Worm (Caenorhabditis elegans) whole organism, young adult: ENCODE data around the gene ptr-15.

Source experiments
- B0019.2 ChIP-seq: fragments of 200-800 bp; sonication (Bioruptor generic); conservative IDR thresholded peaks from 2 replicates; pipeline ENCODE4 v1.3.6; 2022; ENCODE audit warnings: missing genetic modification reagents, missing genetic modification characterization, missing compliant biosample characterization
- C06A6.2 ChIP-seq: fragments of 200-800 bp; sonication (Bioruptor generic); conservative IDR thresholded peaks from 2 replicates; pipeline ENCODE4 v1.3.6; 2022; ENCODE audit warnings: missing genetic modification characterization, missing compliant biosample characterization
- D2030.7 ChIP-seq: fragments of 200-800 bp; sonication (Bioruptor generic); IDR thresholded peaks from 2 replicates; pipeline ENCODE4 v1.3.6; 2022; ENCODE audit warnings: missing genetic modification reagents, missing genetic modification characterization, missing compliant biosample characterization
- F52B5.7 ChIP-seq: sonication (generic microtip); optimal IDR thresholded peaks from 2 replicates; lab custom pipeline; 2016; ENCODE audit warnings: mild to moderate bottlenecking, missing genetic modification characterization, missing compliant biosample characterization
- F55B11.4 ChIP-seq: sonication (generic microtip); optimal IDR thresholded peaks from 2 replicates; lab custom pipeline; 2016; ENCODE audit warnings: missing compliant biosample characterization, missing genetic modification characterization, borderline replicate concordance; ENCODE audit not compliant: insufficient read depth
- T26A5.8 ChIP-seq: sonication (generic microtip); optimal IDR thresholded peaks from 2 replicates; lab custom pipeline; 2016; ENCODE audit warnings: missing genetic modification characterization, missing compliant biosample characterization
- ZK185.1 ChIP-seq: sonication (generic microtip); optimal IDR thresholded peaks from 2 replicates; lab custom pipeline; 2016; ENCODE audit warnings: mild to moderate bottlenecking, missing genetic modification characterization, missing compliant biosample characterization; ENCODE audit not compliant: poor library complexity, severe bottlenecking
- aptf-2 ChIP-seq: fragments of 200-800 bp; sonication (Bioruptor generic); conservative IDR thresholded peaks from 2 replicates; pipeline ENCODE4 v1.3.6; 2022; ENCODE audit warnings: missing genetic modification reagents, missing genetic modification characterization, missing compliant biosample characterization
- attf-6 ChIP-seq: fragments of 200-800 bp; sonication (Bioruptor generic); IDR thresholded peaks from 2 replicates; pipeline ENCODE4 v1.3.6; 2022; ENCODE audit warnings: missing genetic modification reagents, missing genetic modification characterization, missing compliant biosample characterization
- ccch-3 ChIP-seq: fragments of 200-800 bp; sonication (Bioruptor generic); optimal IDR thresholded peaks from 2 replicates; lab custom pipeline; 2018; ENCODE audit warnings: mild to moderate bottlenecking, missing genetic modification characterization, missing compliant biosample characterization
- ceh-40 ChIP-seq: fragments of 200-800 bp; sonication (Bioruptor generic); IDR thresholded peaks from 2 replicates; pipeline ENCODE4 v1.3.6; 2022; ENCODE audit warnings: missing genetic modification characterization, missing compliant biosample characterization
- ceh-79 ChIP-seq: sonication (generic microtip); optimal IDR thresholded peaks from 2 replicates; lab custom pipeline; 2017; ENCODE audit warnings: mild to moderate bottlenecking, missing genetic modification characterization, missing compliant biosample characterization
- die-1 ChIP-seq: sonication (generic microtip); optimal IDR thresholded peaks from 2 replicates; lab custom pipeline; 2016; ENCODE audit warnings: missing genotype, mild to moderate bottlenecking, missing genetic modification characterization, missing compliant biosample characterization
- dpff-1 ChIP-seq: sonication (generic microtip); optimal IDR thresholded peaks from 2 replicates; lab custom pipeline; 2017; ENCODE audit warnings: mild to moderate bottlenecking, missing genetic modification characterization, missing compliant biosample characterization
- dpl-1 ChIP-seq: fragments of 150-350 bp; optimal IDR thresholded peaks from 2 replicates; lab custom pipeline; 2014; ENCODE audit warnings: missing biosample characterization, missing genetic modification reagents, missing genetic modification characterization
- efl-1 ChIP-seq: fragments of 150-350 bp; optimal IDR thresholded peaks from 2 replicates; lab custom pipeline; 2014; ENCODE audit warnings: missing biosample characterization, missing genetic modification reagents, missing genetic modification characterization
- egl-18 ChIP-seq: fragments of 200-800 bp; sonication (Bioruptor generic); IDR thresholded peaks from 2 replicates; pipeline ENCODE4 v1.3.6; 2022; ENCODE audit warnings: missing genetic modification reagents, missing genetic modification characterization, missing compliant biosample characterization
- him-1 ChIP-seq: sonication (generic microtip); optimal IDR thresholded peaks from 2 replicates; lab custom pipeline; 2016; ENCODE audit warnings: missing genotype, missing genetic modification reagents, missing genetic modification characterization, missing compliant biosample characterization
- hsf-1 ChIP-seq: fragments of 200-800 bp; sonication (Bioruptor generic); IDR thresholded peaks from 2 replicates; pipeline ENCODE4 v1.3.6; 2022; ENCODE audit warnings: missing genetic modification reagents, missing genetic modification characterization, missing compliant biosample characterization
- let-526 ChIP-seq: fragments of 200-800 bp; sonication (Bioruptor generic); IDR thresholded peaks from 2 replicates; pipeline ENCODE4 v1.3.6; 2022; ENCODE audit warnings: missing genetic modification reagents, missing genetic modification characterization, missing compliant biosample characterization
- lin-35 ChIP-seq, 3 experiments: fragments of 150-350 bp in 2 of 3; sonication (generic microtip) in 1 of 3; optimal IDR thresholded peaks; 2 replicates each; lab custom pipeline; 2014 to 2018; ENCODE audit warnings: missing biosample characterization in 3 of 3, missing genetic modification characterization in 3 of 3, missing genetic modification reagents in 3 of 3
- lin-40 ChIP-seq: sonication (generic microtip); optimal IDR thresholded peaks from 2 replicates; lab custom pipeline; 2016; ENCODE audit warnings: missing genetic modification characterization, mild to moderate bottlenecking, missing compliant biosample characterization, missing genotype, missing genetic modification reagents
- madf-10 ChIP-seq: sonication (generic microtip); optimal IDR thresholded peaks from 2 replicates; lab custom pipeline; 2016; ENCODE audit warnings: mild to moderate bottlenecking, missing genetic modification characterization, missing compliant biosample characterization
- mel-28 ChIP-seq: sonication (generic microtip); optimal IDR thresholded peaks from 2 replicates; lab custom pipeline; 2016; ENCODE audit warnings: borderline replicate concordance, mild to moderate bottlenecking, missing genetic modification characterization, missing compliant biosample characterization
- mes-4 ChIP-seq: sonication (generic microtip); optimal IDR thresholded peaks from 2 replicates; lab custom pipeline; 2016; ENCODE audit warnings: missing genotype, missing genetic modification characterization, missing compliant biosample characterization
- nfyb-1 ChIP-seq: fragments of 200-800 bp; sonication (Bioruptor generic); IDR thresholded peaks from 2 replicates; pipeline ENCODE4 v1.3.6; 2022; ENCODE audit warnings: missing genetic modification reagents, missing genetic modification characterization, missing compliant biosample characterization
- nhr-27 ChIP-seq: fragments of 200-800 bp; sonication (Bioruptor generic); optimal IDR thresholded peaks from 2 replicates; lab custom pipeline; 2018; ENCODE audit warnings: mild to moderate bottlenecking, missing genetic modification characterization, moderate library complexity, missing compliant biosample characterization
- pbrm-1 ChIP-seq: fragments of 200-800 bp; sonication (Bioruptor generic); IDR thresholded peaks from 2 replicates; pipeline ENCODE4 v1.3.6; 2022; ENCODE audit warnings: missing genetic modification reagents, missing genetic modification characterization, missing compliant biosample characterization
- repo-1 ChIP-seq: sonication (generic microtip); optimal IDR thresholded peaks from 2 replicates; lab custom pipeline; 2017; ENCODE audit warnings: mild to moderate bottlenecking, missing genetic modification characterization, missing compliant biosample characterization
- snpc-1.1 ChIP-seq: sonication (generic microtip); optimal IDR thresholded peaks from 2 replicates; lab custom pipeline; 2017; ENCODE audit warnings: missing genetic modification characterization, mild to moderate bottlenecking, missing compliant biosample characterization, antibody characterized with exemption, moderate library complexity, missing genotype, missing genetic modification reagents; ENCODE audit not compliant: insufficient read depth
- tbx-9 ChIP-seq: sonication (generic microtip); optimal IDR thresholded peaks from 2 replicates; lab custom pipeline; 2016; ENCODE audit warnings: borderline replicate concordance, missing genetic modification characterization, inconsistent platforms, missing compliant biosample characterization
- zim-3 ChIP-seq: sonication (generic microtip); optimal IDR thresholded peaks from 2 replicates; lab custom pipeline; 2017; ENCODE audit warnings: mild to moderate bottlenecking, missing genetic modification characterization, moderate library complexity, missing compliant biosample characterization
- ztf-25 ChIP-seq: fragments of 200-800 bp; sonication (Bioruptor generic); IDR thresholded peaks from 2 replicates; pipeline ENCODE4 v1.3.6; 2022; ENCODE audit warnings: missing genetic modification reagents, missing genetic modification characterization, missing compliant biosample characterization
- ztf-6 ChIP-seq: fragments of 200-800 bp; sonication (Bioruptor generic); IDR thresholded peaks from 2 replicates; pipeline ENCODE4 v1.3.6; 2022; ENCODE audit warnings: missing genetic modification reagents, missing genetic modification characterization, missing compliant biosample characterization

The ptr-15 gene

DNA sequence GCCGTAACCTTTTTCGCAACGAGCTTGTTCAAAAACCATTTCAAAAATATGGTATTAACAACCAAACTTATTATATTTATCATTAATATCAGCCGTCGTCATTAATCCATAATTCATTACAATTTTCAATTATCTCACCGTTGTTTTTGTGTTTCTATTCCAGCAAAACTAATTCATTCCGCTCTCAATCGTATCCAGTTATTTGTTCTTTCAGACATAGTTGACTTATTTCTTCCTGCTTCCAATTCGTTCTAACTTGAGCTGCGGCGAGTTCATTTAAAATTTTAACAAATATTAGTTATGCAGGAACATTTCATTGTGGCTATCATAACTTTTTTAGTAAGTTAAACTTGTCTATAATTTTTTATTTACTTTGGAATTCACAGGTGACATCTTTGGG, 6.2 kb upstream of the ptr-15 start, which contains the start of gene srx-16:
srx-16 (plus strand) TSS at position 301 of the 400 bp plus-strand sequence.
- TF ChIP-seq F55B11.4 (tag; lab: Kevin White, UChicago) (no peak), F52B5.7 (tag; lab: Kevin White, UChicago) (no peak), ZK185.1 (no peak), snpc-1.1 (tag; lab: Kevin White, UChicago) (no peak), ceh-79 (tag; lab: Kevin White, UChicago) (no peak), tbx-9 (tag; lab: Kevin White, UChicago) (no peak), mel-28 (tag; lab: Kevin White, UChicago) (no peak), B0019.2 (GFP tag; lab: Robert Waterston, UW) (no peak), lin-35 (GFP tag; optimal IDR thresholded peaks at IDR 0.05; lab: Kevin White, UChicago) (no peak), D2030.7 (GFP tag; lab: Robert Waterston, UW) (no peak), lin-40 (tag; lab: Kevin White, UChicago) (no peak), dpl-1 (GFP tag; lab: Kevin White, UChicago) (no peak), pbrm-1 (GFP tag; lab: Robert Waterston, UW) (no peak), repo-1 (tag; lab: Kevin White, UChicago) (no peak), nfyb-1 (no peak), mes-4 (tag; lab: Kevin White, UChicago) (no peak), him-1 (tag; lab: Kevin White, UChicago) (no peak)

DNA sequence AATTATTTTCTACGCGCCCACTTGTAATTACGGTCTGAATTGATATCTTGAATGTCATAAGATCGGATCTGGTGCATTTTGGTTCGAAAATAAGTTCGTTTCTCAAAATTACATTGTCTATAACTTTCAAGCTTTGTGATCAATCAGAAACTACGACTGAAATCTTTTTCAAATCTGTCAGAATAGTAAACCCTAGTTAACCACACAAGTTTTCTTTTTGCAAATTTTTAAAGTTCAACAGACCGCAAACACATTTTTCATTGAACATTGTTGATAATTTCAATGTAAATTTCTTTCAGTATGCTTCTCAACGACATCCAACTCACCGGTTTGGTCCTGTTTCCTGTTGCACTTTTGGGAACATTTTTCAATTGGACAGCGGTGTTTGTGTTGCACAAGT, 1.8 kb upstream of the ptr-15 start, which contains the start of gene srx-59:
srx-59 (plus strand) TSS at position 301 of the 400 bp plus-strand sequence.
- TF ChIP-seq dpff-1 (tag; lab: Kevin White, UChicago) (no peak), T26A5.8 (tag; lab: Kevin White, UChicago) (no peak), madf-10 (tag; lab: Kevin White, UChicago) (no peak)

DNA sequence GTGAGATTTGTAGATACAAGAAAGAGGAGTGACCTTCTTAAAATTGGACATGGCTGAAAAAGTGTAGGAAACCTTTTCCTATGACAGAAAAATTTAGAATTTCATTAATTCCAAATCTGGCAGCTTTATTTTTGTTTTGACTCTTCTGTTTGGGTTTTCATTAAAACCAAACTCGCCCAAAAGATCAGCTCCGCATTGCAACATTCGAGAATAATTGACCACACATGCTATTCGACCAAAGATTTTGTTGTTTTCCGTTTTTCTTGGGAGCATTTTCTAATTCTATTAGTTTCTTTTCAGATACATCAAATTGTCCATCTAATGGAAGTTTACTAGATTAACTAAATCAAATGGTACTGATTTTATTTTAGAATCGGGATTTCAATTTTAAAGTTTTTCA, 13.6 kb downstream of the ptr-15 start, which contains the start of gene mec-1:
mec-1 (plus strand) TSS at position 301 of the 400 bp plus-strand sequence.
- TF ChIP-seq ccch-3 (GFP tag; lab: Kevin White, UChicago), result no peak
- no peak for TF ChIP-seq ztf-6 (GFP tag; lab: Robert Waterston, UW)
- no peak for TF ChIP-seq C06A6.2 (GFP tag; lab: Robert Waterston, UW)
- no peak for TF ChIP-seq let-526 (GFP tag; lab: Robert Waterston, UW)
- no peak for TF ChIP-seq egl-18 (GFP tag; lab: Robert Waterston, UW)
- no peak for TF ChIP-seq aptf-2 (GFP tag; lab: Robert Waterston, UW)
- no peak for TF ChIP-seq ceh-40 (GFP tag; lab: Robert Waterston, UW)
- no peak for TF ChIP-seq zim-3 (tag; lab: Kevin White, UChicago)
- no peak for TF ChIP-seq hsf-1 (GFP tag; lab: Robert Waterston, UW)
- no peak for TF ChIP-seq efl-1 (GFP tag; lab: Kevin White, UChicago)
- no peak for TF ChIP-seq attf-6 (GFP tag; lab: Robert Waterston, UW)
- TF ChIP-seq, all 124 proteins: peak for 0

DNA sequence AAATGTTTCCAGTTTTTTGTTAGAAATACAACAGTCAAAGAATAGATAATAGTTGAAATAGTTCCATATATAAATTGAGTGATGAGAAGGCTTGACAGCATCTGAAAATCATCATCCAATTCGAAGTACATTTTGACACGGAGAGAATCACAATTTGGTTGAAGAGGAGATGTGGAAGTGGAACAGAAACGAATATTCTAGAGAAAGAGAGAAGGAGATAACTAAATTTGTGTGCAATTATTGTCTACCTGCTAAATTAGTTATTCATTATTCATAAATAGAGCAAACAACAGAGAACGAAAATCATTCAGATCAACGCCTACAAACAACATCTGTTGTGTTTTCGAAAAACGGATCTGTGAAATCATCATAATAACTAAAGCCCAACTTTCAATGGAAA, 16.0 kb downstream of the ptr-15 start, which contains the start of gene srg-31:
srg-31 (minus strand) TSS at position 101 of the 400 bp plus-strand sequence.
- TF ChIP-seq aptf-2 (GFP tag; lab: Robert Waterston, UW) (no peak), ztf-25 (GFP tag; lab: Robert Waterston, UW) (no peak), nhr-27 (tag; lab: Kevin White, UChicago) (no peak), F52B5.7 (tag; lab: Kevin White, UChicago) (no peak), die-1 (tag; lab: Kevin White, UChicago) (no peak)
- TF ChIP-seq, all 124 proteins: peak for 0
